Worm (Caenorhabditis elegans) whole organism, young adult: ENCODE measurements around the gene jmjd-3.3.
"Not testable (repeated sequence)": the region's sequence is repeated elsewhere in the genome, so short reads cannot be mapped to it uniquely, and the experiment has no call there.

ENCODE experiments used
- B0035.1 ChIP-seq: sonication (generic microtip); optimal IDR thresholded peaks from 2 replicates; lab custom pipeline; 2016; ENCODE audit warnings: missing genetic modification characterization, mild to moderate bottlenecking, missing compliant biosample characterization, missing genotype, missing genetic modification reagents
- B0261.1 ChIP-seq: sonication (generic microtip); optimal IDR thresholded peaks from 2 replicates; lab custom pipeline; 2016; ENCODE audit warnings: mild to moderate bottlenecking, missing genetic modification characterization, moderate library complexity, missing compliant biosample characterization
- B0336.3 ChIP-seq: fragments of 200-800 bp; sonication (Bioruptor generic); IDR thresholded peaks from 2 replicates; pipeline ENCODE4 v1.3.6; 2022; ENCODE audit warnings: missing genetic modification characterization, missing compliant biosample characterization
- C06A6.2 ChIP-seq: fragments of 200-800 bp; sonication (Bioruptor generic); conservative IDR thresholded peaks from 2 replicates; pipeline ENCODE4 v1.3.6; 2022; ENCODE audit warnings: missing genetic modification characterization, missing compliant biosample characterization
- F10E7.11 ChIP-seq: sonication (generic microtip); optimal IDR thresholded peaks from 2 replicates; lab custom pipeline; 2017; ENCODE audit warnings: mild to moderate bottlenecking, missing genetic modification characterization, moderate library complexity, missing compliant biosample characterization
- F52B5.7 ChIP-seq: sonication (generic microtip); optimal IDR thresholded peaks from 2 replicates; lab custom pipeline; 2016; ENCODE audit warnings: mild to moderate bottlenecking, missing genetic modification characterization, missing compliant biosample characterization
- F57A8.1 ChIP-seq: fragments of 200-800 bp; sonication (Bioruptor generic); optimal IDR thresholded peaks from 2 replicates; lab custom pipeline; 2018; ENCODE audit warnings: mild to moderate bottlenecking, missing genetic modification characterization, moderate library complexity, missing compliant biosample characterization
- K11D2.4 ChIP-seq: fragments of 200-800 bp; sonication (Bioruptor generic); IDR thresholded peaks from 2 replicates; pipeline ENCODE4 v1.3.6; 2022; ENCODE audit warnings: missing genetic modification reagents, missing genetic modification characterization, missing compliant biosample characterization
- K12H6.12 ChIP-seq: fragments of 200-800 bp; sonication (Bioruptor generic); optimal IDR thresholded peaks from 2 replicates; lab custom pipeline; 2018; ENCODE audit warnings: mild to moderate bottlenecking, missing genetic modification characterization, missing compliant biosample characterization
- T07F8.4 ChIP-seq: sonication (generic microtip); optimal IDR thresholded peaks from 2 replicates; lab custom pipeline; 2016; ENCODE audit warnings: mild to moderate bottlenecking, missing genetic modification characterization, moderate library complexity, missing compliant biosample characterization
- T26A5.8 ChIP-seq: sonication (generic microtip); optimal IDR thresholded peaks from 2 replicates; lab custom pipeline; 2016; ENCODE audit warnings: missing genetic modification characterization, missing compliant biosample characterization
- ZK185.1 ChIP-seq: sonication (generic microtip); optimal IDR thresholded peaks from 2 replicates; lab custom pipeline; 2016; ENCODE audit warnings: mild to moderate bottlenecking, missing genetic modification characterization, missing compliant biosample characterization; ENCODE audit not compliant: poor library complexity, severe bottlenecking
- attf-5 ChIP-seq: fragments of 200-800 bp; sonication (Bioruptor generic); optimal IDR thresholded peaks from 2 replicates; lab custom pipeline; 2018; ENCODE audit warnings: mild to moderate bottlenecking, missing genetic modification characterization, missing compliant biosample characterization
- attf-6 ChIP-seq: fragments of 200-800 bp; sonication (Bioruptor generic); IDR thresholded peaks from 2 replicates; pipeline ENCODE4 v1.3.6; 2022; ENCODE audit warnings: missing genetic modification reagents, missing genetic modification characterization, missing compliant biosample characterization
- bed-2 ChIP-seq: fragments of 200-800 bp; sonication (Bioruptor generic); IDR thresholded peaks from 2 replicates; pipeline ENCODE4 v1.3.6; 2022; ENCODE audit warnings: missing genetic modification reagents, missing genetic modification characterization, missing compliant biosample characterization
- ccch-3 ChIP-seq: fragments of 200-800 bp; sonication (Bioruptor generic); optimal IDR thresholded peaks from 2 replicates; lab custom pipeline; 2018; ENCODE audit warnings: mild to moderate bottlenecking, missing genetic modification characterization, missing compliant biosample characterization
- cebp-1 ChIP-seq, 2 experiments: fragments of 200-800 bp in 1 of 2; sonication (Bioruptor generic) in 1 of 2; sonication (generic microtip) in 1 of 2; IDR thresholded peaks in 1 of 2; optimal IDR thresholded peaks in 1 of 2; 2 replicates each; pipeline versions ENCODE4 v1.3.6 to Lab custom; 2017 to 2022; ENCODE audit warnings: missing compliant biosample characterization in 2 of 2, missing genetic modification characterization in 2 of 2, mild to moderate bottlenecking in 1 of 2, missing genetic modification reagents in 1 of 2, moderate library complexity in 1 of 2
- ceh-27 ChIP-seq: fragments of 200-800 bp; sonication (Bioruptor generic); optimal IDR thresholded peaks from 2 replicates; lab custom pipeline; 2018; ENCODE audit warnings: mild to moderate bottlenecking, missing genetic modification characterization, moderate library complexity, missing compliant biosample characterization
- ceh-79 ChIP-seq: sonication (generic microtip); optimal IDR thresholded peaks from 2 replicates; lab custom pipeline; 2017; ENCODE audit warnings: mild to moderate bottlenecking, missing genetic modification characterization, missing compliant biosample characterization
- ceh-91 ChIP-seq: fragments of 200-800 bp; sonication (Bioruptor generic); IDR thresholded peaks from 2 replicates; pipeline ENCODE4 v1.3.6; 2022; ENCODE audit warnings: missing genetic modification reagents, missing genetic modification characterization, missing compliant biosample characterization
- dox-1 ChIP-seq: fragments of 200-800 bp; sonication (Bioruptor generic); IDR thresholded peaks from 2 replicates; pipeline ENCODE4 v1.3.6; 2022; ENCODE audit warnings: missing genetic modification reagents, missing genetic modification characterization, missing compliant biosample characterization
- dpl-1 ChIP-seq: fragments of 150-350 bp; optimal IDR thresholded peaks from 2 replicates; lab custom pipeline; 2014; ENCODE audit warnings: missing biosample characterization, missing genetic modification reagents, missing genetic modification characterization
- egl-44 ChIP-seq: fragments of 200-800 bp; sonication (Bioruptor generic); IDR thresholded peaks from 2 replicates; pipeline ENCODE4 v1.3.6; 2022; ENCODE audit warnings: missing genetic modification reagents, missing genetic modification characterization, missing compliant biosample characterization
- ekl-4 ChIP-seq: fragments of 200-800 bp; sonication (Bioruptor generic); IDR thresholded peaks from 2 replicates; pipeline ENCODE4 v1.3.6; 2022; ENCODE audit warnings: missing genetic modification reagents, missing genetic modification characterization, missing compliant biosample characterization
- ets-4 ChIP-seq: fragments of 200-800 bp; sonication (Bioruptor generic); optimal IDR thresholded peaks from 2 replicates; lab custom pipeline; 2018; ENCODE audit warnings: mild to moderate bottlenecking, missing genetic modification characterization, missing compliant biosample characterization
- gei-17 ChIP-seq: fragments of 200-800 bp; sonication (Bioruptor generic); optimal IDR thresholded peaks from 2 replicates; lab custom pipeline; 2018; ENCODE audit warnings: mild to moderate bottlenecking, missing genetic modification characterization, missing compliant biosample characterization
- him-1 ChIP-seq: sonication (generic microtip); optimal IDR thresholded peaks from 2 replicates; lab custom pipeline; 2016; ENCODE audit warnings: missing genotype, missing genetic modification reagents, missing genetic modification characterization, missing compliant biosample characterization
- hmg-1.2 ChIP-seq: fragments of 200-800 bp; sonication (Bioruptor generic); IDR thresholded peaks from 2 replicates; pipeline ENCODE4 v1.3.6; 2022; ENCODE audit warnings: missing genetic modification reagents, missing genetic modification characterization, missing compliant biosample characterization
- lin-26 ChIP-seq: fragments of 200-800 bp; sonication (Bioruptor generic); IDR thresholded peaks from 2 replicates; pipeline ENCODE4 v1.3.6; 2022; ENCODE audit warnings: missing genetic modification reagents, missing genetic modification characterization, missing compliant biosample characterization
- lin-35 ChIP-seq, 3 experiments: fragments of 150-350 bp in 2 of 3; sonication (generic microtip) in 1 of 3; optimal IDR thresholded peaks; 2 replicates each; lab custom pipeline; 2014 to 2018; ENCODE audit warnings: missing biosample characterization in 3 of 3, missing genetic modification characterization in 3 of 3, missing genetic modification reagents in 3 of 3
- lsl-1 ChIP-seq: fragments of 200-800 bp; sonication (Bioruptor generic); optimal IDR thresholded peaks from 2 replicates; lab custom pipeline; 2018; ENCODE audit warnings: mild to moderate bottlenecking, missing genetic modification characterization, moderate library complexity, missing compliant biosample characterization
- lsy-27 ChIP-seq: sonication (generic microtip); optimal IDR thresholded peaks from 2 replicates; lab custom pipeline; 2017; ENCODE audit warnings: missing genetic modification characterization, mild to moderate bottlenecking, missing compliant biosample characterization, antibody characterized with exemption, missing genotype, borderline replicate concordance; ENCODE audit not compliant: insufficient read depth
- madf-3 ChIP-seq: fragments of 200-800 bp; sonication (Bioruptor generic); IDR thresholded peaks from 2 replicates; pipeline ENCODE4 v1.3.6; 2022; ENCODE audit warnings: missing genetic modification reagents, missing genetic modification characterization, missing compliant biosample characterization
- mes-4 ChIP-seq: sonication (generic microtip); optimal IDR thresholded peaks from 2 replicates; lab custom pipeline; 2016; ENCODE audit warnings: missing genotype, missing genetic modification characterization, missing compliant biosample characterization
- nhr-120 ChIP-seq: fragments of 200-800 bp; sonication (Bioruptor generic); IDR thresholded peaks from 2 replicates; pipeline ENCODE4 v1.3.6; 2022; ENCODE audit warnings: missing genetic modification characterization, missing compliant biosample characterization
- nhr-80 ChIP-seq: sonication (generic microtip); optimal IDR thresholded peaks from 2 replicates; lab custom pipeline; 2016; ENCODE audit warnings: missing genetic modification characterization, missing compliant biosample characterization
- nhr-90 ChIP-seq: sonication (generic microtip); optimal IDR thresholded peaks from 2 replicates; lab custom pipeline; 2016; ENCODE audit warnings: missing genotype, mild to moderate bottlenecking, missing genetic modification characterization, missing compliant biosample characterization
- pbrm-1 ChIP-seq: fragments of 200-800 bp; sonication (Bioruptor generic); IDR thresholded peaks from 2 replicates; pipeline ENCODE4 v1.3.6; 2022; ENCODE audit warnings: missing genetic modification reagents, missing genetic modification characterization, missing compliant biosample characterization
- rcor-1 ChIP-seq: fragments of 200-800 bp; sonication (Bioruptor generic); IDR thresholded peaks from 2 replicates; pipeline ENCODE4 v1.3.6; 2022; ENCODE audit warnings: missing genetic modification reagents, missing genetic modification characterization, missing compliant biosample characterization
- rpc-1 ChIP-seq, 2 experiments: fragments of 150-350 bp in 1 of 2; sonication (generic microtip) in 1 of 2; optimal IDR thresholded peaks; 2 replicates each; lab custom pipeline; 2014 to 2018; ENCODE audit warnings: missing biosample characterization in 1 of 2, missing genetic modification characterization in 1 of 2, missing genetic modification reagents in 1 of 2, missing genotype in 1 of 2
- sea-2 ChIP-seq: fragments of 200-800 bp; sonication (Bioruptor generic); IDR thresholded peaks from 2 replicates; pipeline ENCODE4 v1.3.6; 2022; ENCODE audit warnings: missing genetic modification characterization, missing compliant biosample characterization
- snpc-4 ChIP-seq, 5 experiments: fragments of 150-350 bp in 1 of 5; sonication (generic microtip) in 4 of 5; optimal IDR thresholded peaks; 2 replicates each; lab custom pipeline; 2014 to 2018; ENCODE audit warnings: missing genetic modification characterization in 5 of 5, missing biosample characterization in 3 of 5, antibody characterized with exemption in 2 of 5, mild to moderate bottlenecking in 2 of 5, missing compliant biosample characterization in 2 of 5, missing genotype in 2 of 5, moderate library complexity in 2 of 5, missing genetic modification reagents in 1 of 5
- tbx-9 ChIP-seq: sonication (generic microtip); optimal IDR thresholded peaks from 2 replicates; lab custom pipeline; 2016; ENCODE audit warnings: borderline replicate concordance, missing genetic modification characterization, inconsistent platforms, missing compliant biosample characterization
- zim-3 ChIP-seq: sonication (generic microtip); optimal IDR thresholded peaks from 2 replicates; lab custom pipeline; 2017; ENCODE audit warnings: mild to moderate bottlenecking, missing genetic modification characterization, moderate library complexity, missing compliant biosample characterization
- ztf-18 ChIP-seq: sonication (generic microtip); optimal IDR thresholded peaks from 2 replicates; lab custom pipeline; 2016; ENCODE audit warnings: missing genotype, mild to moderate bottlenecking, missing genetic modification characterization, missing compliant biosample characterization

The jmjd-3.3 gene

ce11 chrX:13448665-13449099 lies 12.5 kb downstream of the jmjd-3.3 start (continued):
- TF ChIP-seq dox-1 (GFP tag; lab: Robert Waterston, UW) (peak; percentile 93; the same call in 1 of the 2 replicates), lin-26 (peak; percentile 84; the same call in 1 of the 2 replicates), ZK185.1 (tag; lab: Kevin White, UChicago) (peak; percentile 76), dpl-1 (GFP tag; lab: Kevin White, UChicago) (peak; percentile 13), zim-3 (tag; lab: Kevin White, UChicago) (peak; percentile 56), ets-4 (GFP tag; lab: Kevin White, UChicago) (peak; percentile 60), mes-4 (tag; lab: Kevin White, UChicago) (peak; percentile 81), snpc-4 (GFP tag; optimal IDR thresholded peaks at IDR 0.05; lab: Kevin White, UChicago) (peak; percentile 66), snpc-4 (tag; optimal IDR thresholded peaks at IDR 0.05; lab: Kevin White, UChicago) (peak in 3 of 4 experiments; percentile 68 to 80 (median 80)), K11D2.4 (GFP tag; lab: Robert Waterston, UW) (peak; percentile 72; the same call in 1 of the 2 replicates), bed-2 (GFP tag; lab: Robert Waterston, UW) (0 out of 2 replicates have a peak, but pooled peaks have one; percentile 7), rcor-1 (GFP tag; lab: Robert Waterston, UW) (peak; percentile 77), attf-5 (GFP tag; lab: Kevin White, UChicago) (peak; percentile 74), C06A6.2 (GFP tag; lab: Robert Waterston, UW) (0 out of 2 replicates have a peak, but pooled peaks have one; percentile 21), rpc-1 (optimal IDR thresholded peaks at IDR 0.05; lab: Kevin White, UChicago) (peak; percentile 94), rpc-1 (tag; optimal IDR thresholded peaks at IDR 0.05; lab: Kevin White, UChicago) (peak; percentile 97), attf-6 (GFP tag; lab: Robert Waterston, UW) (peak; percentile 50; the same call in 1 of the 2 replicates), F57A8.1 (peak; percentile 78), egl-44 (peak; percentile 89), ceh-27 (GFP tag; lab: Kevin White, UChicago) (peak; percentile 62), sea-2 (GFP tag; lab: Robert Waterston, UW) (peak; percentile 55; the same call in 1 of the 2 replicates), F52B5.7 (tag; lab: Kevin White, UChicago) (peak; percentile 62), ekl-4 (GFP tag; lab: Robert Waterston, UW) (peak; percentile 67), cebp-1 (GFP tag; IDR thresholded peaks at IDR 0.05; lab: Robert Waterston, UW) (peak; percentile 51), F10E7.11 (peak; percentile 64), nhr-90 (tag; lab: Kevin White, UChicago) (peak; percentile 92), nhr-80 (tag; lab: Kevin White, UChicago) (peak; percentile 86), T07F8.4 (tag; lab: Kevin White, UChicago) (peak; percentile 75), lin-35 (GFP tag; optimal IDR thresholded peaks at IDR 0.05; lab: Kevin White, UChicago) (peak in 1 of 3 experiments; percentile 67), B0261.1 (peak; percentile 98), T26A5.8 (tag; lab: Kevin White, UChicago) (peak; percentile 89), lsl-1 (peak; percentile 10), nhr-120 (GFP tag; lab: Robert Waterston, UW) (0 out of 2 replicates have a peak, but pooled peaks have one; percentile 20), ceh-91 (GFP tag; lab: Robert Waterston, UW) (0 out of 2 replicates have a peak, but pooled peaks have one; percentile 37), lsy-27 (peak; percentile 56), gei-17 (peak; percentile 79), hmg-1.2 (GFP tag; lab: Robert Waterston, UW) (peak; percentile 84), tbx-9 (peak; percentile 15), ccch-3 (GFP tag; lab: Kevin White, UChicago) (peak; percentile 20), ceh-79 (tag; lab: Kevin White, UChicago) (peak; percentile 19), him-1 (tag; lab: Kevin White, UChicago) (peak; percentile 96), K12H6.12 (peak; percentile 69), ztf-18 (tag; lab: Kevin White, UChicago) (peak; percentile 76), pbrm-1 (GFP tag; lab: Robert Waterston, UW) (peak; percentile 92), B0035.1 (tag; lab: Kevin White, UChicago) (peak; percentile 86), madf-3 (0 out of 2 replicates have a peak, but pooled peaks have one; percentile 56), B0336.3 (peak; percentile 77; the same call in 1 of the 2 replicates)
- TF ChIP-seq cebp-1 (tag; optimal IDR thresholded peaks at IDR 0.05; lab: Kevin White, UChicago) = not testable (repeated sequence)
